Worm (Caenorhabditis elegans): ENCODE measurements around the gene F29G6.1.

ce11 chrX:11479321-11479863, 22.7 kb upstream of the F29G6.1 start:
- TF ChIP-seq pbrm-1 (GFP tag; IDR thresholded peaks at IDR 0.05) (no peak), ccch-3 (GFP tag; optimal IDR thresholded peaks at IDR 0.05) (no peak), sea-2 (GFP tag; IDR thresholded peaks at IDR 0.05) (no peak), chd-7 (tag; optimal IDR thresholded peaks at IDR 0.05) (no peak), dpl-1 (GFP tag; optimal IDR thresholded peaks at IDR 0.05) (no peak), unc-62 (GFP tag; optimal IDR thresholded peaks at IDR 0.05) (no peak), ztf-25 (GFP tag; IDR thresholded peaks at IDR 0.05) (no peak), pha-4 (tag; optimal IDR thresholded peaks at IDR 0.05) (no peak), aptf-2 (GFP tag; conservative IDR thresholded peaks at IDR 0.05) (no peak), efl-1 (GFP tag; optimal IDR thresholded peaks at IDR 0.05) (no peak), Y56A3A.18 (GFP tag; IDR thresholded peaks at IDR 0.05) (no peak)

Measured in whole organism, young adult.